Fruit fly (Drosophila melanogaster): ENCODE measurements around the gene lilli.

DNA sequence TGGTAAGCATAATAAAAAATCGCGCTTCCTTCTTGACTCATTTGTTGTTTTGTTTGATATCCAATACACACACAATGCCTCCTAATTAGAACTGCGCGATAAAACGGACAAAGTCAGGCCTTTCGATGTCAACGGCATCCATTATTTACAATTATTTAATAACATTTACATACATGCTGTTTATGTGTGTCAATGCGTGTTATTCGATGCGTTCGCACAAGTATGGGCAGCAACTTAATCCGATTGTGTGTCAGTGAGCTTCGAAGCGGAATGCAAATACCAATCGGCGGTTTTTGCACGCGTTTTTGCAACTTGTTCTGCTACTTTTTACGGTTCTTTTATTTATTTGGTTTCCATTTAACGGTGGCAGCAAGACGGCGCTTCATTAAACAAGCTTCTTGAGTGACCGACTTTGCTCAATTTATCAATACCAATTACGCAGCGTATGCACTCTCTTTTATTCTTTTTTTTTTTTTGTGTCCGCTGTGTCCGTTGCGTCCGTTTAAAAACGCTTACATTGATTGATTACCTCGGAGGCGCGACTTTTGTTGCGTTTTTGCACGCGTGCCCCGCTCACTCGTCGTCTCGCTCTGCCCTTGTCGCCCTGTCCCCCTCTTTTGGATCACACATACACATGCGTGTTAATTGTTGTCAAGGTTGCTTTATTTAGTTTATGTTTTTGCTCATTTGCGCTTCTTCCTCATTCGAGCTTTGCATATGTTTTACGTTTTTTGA, 18.8 kb downstream of the lilli start:
- no peak for TF ChIP-seq cnc (optimal IDR thresholded peaks at IDR 0.05)
- no peak for TF ChIP-seq toe (GFP tag; optimal IDR thresholded peaks at IDR 0.05)
- no peak for TF ChIP-seq Mnt (GFP tag; optimal IDR thresholded peaks at IDR 0.05)
- no peak for TF ChIP-seq CG7101 (tag; optimal IDR thresholded peaks at IDR 0.05)
- TF ChIP-seq ovo (GFP tag; optimal IDR thresholded peaks at IDR 0.05): peak; percentile 11
- no peak for TF ChIP-seq CG1620 (GFP tag; optimal IDR thresholded peaks at IDR 0.05)
- TF ChIP-seq kay (GFP tag; ENCODE audit: borderline replicate concordance): no peak
- no peak for TF ChIP-seq cic (GFP tag; optimal IDR thresholded peaks at IDR 0.05)
- no peak for TF ChIP-seq Crg-1 (GFP tag; optimal IDR thresholded peaks at IDR 0.05)
- TF ChIP-seq CG5204 (GFP tag; optimal IDR thresholded peaks at IDR 0.05): no peak
- TF ChIP-seq Hr96 (GFP tag; optimal IDR thresholded peaks at IDR 0.05): no peak
- TF ChIP-seq CG14711 (tag; optimal IDR thresholded peaks at IDR 0.05): no peak
- TF ChIP-seq CG12768 (GFP tag; optimal IDR thresholded peaks at IDR 0.05): no peak
